Fruit fly (Drosophila melanogaster) whole organism, embryonic: ENCODE measurements around the gene Tsen34.

Experiments
- Atf3 ChIP-seq: fragments of 200-800 bp; sonication (Bioruptor generic); optimal IDR thresholded peaks from 3 replicates; lab custom pipeline; 2016; ENCODE audit warnings: missing biosample characterization, missing genetic modification characterization
- B-H2 ChIP-seq: fragments of 200-800 bp; sonication (Bioruptor generic); optimal IDR thresholded peaks from 2 replicates; lab custom pipeline; 2018; ENCODE audit warnings: missing biosample characterization, mild to moderate bottlenecking, missing genetic modification characterization
- CG11456 ChIP-seq: fragments of 200-800 bp; sonication (Bioruptor generic); IDR thresholded peaks from 3 replicates; pipeline ENCODE4 v1.3.6; 2022; ENCODE audit warnings: missing biosample characterization, missing genetic modification characterization
- CG11560 ChIP-seq: fragments of 200-800 bp; sonication (Bioruptor generic); IDR thresholded peaks from 3 replicates; pipeline ENCODE4 v1.3.6; 2022; ENCODE audit warnings: missing biosample characterization, missing genetic modification characterization
- CG1233 ChIP-seq: fragments of 200-800 bp; sonication (Bioruptor generic); optimal IDR thresholded peaks from 4 replicates; lab custom pipeline; 2018; ENCODE audit warnings: missing biosample characterization, mild to moderate bottlenecking, missing genetic modification characterization
- CG13775 ChIP-seq: fragments of 200-800 bp; sonication (Bioruptor generic); optimal IDR thresholded peaks from 3 replicates; lab custom pipeline; 2017; ENCODE audit warnings: missing biosample characterization, mild to moderate bottlenecking, missing genetic modification characterization
- CG14014 ChIP-seq: fragments of 200-800 bp; sonication (Bioruptor generic); IDR thresholded peaks from 2 replicates; pipeline ENCODE4 v1.3.6; 2022; ENCODE audit warnings: missing biosample characterization, missing genetic modification characterization
- CG15514 ChIP-seq: fragments of 200-800 bp; sonication (Bioruptor generic); optimal IDR thresholded peaks from 3 replicates; lab custom pipeline; 2017; ENCODE audit warnings: missing biosample characterization, missing genetic modification characterization, mild to moderate bottlenecking, moderate library complexity, missing genetic modification reagents
- CG1602 ChIP-seq: fragments of 200-800 bp; sonication (Bioruptor generic); optimal IDR thresholded peaks from 3 replicates; lab custom pipeline; 2016; ENCODE audit warnings: missing biosample characterization, missing genetic modification characterization
- CG1603 ChIP-seq: fragments of 200-800 bp; sonication (Bioruptor generic); optimal IDR thresholded peaks from 2 replicates; lab custom pipeline; 2019; ENCODE audit warnings: missing biosample characterization, mild to moderate bottlenecking, missing genetic modification characterization, moderate library complexity
- CG1647 ChIP-seq: fragments of 200-800 bp; sonication (Bioruptor generic); optimal IDR thresholded peaks from 3 replicates; lab custom pipeline; 2016; ENCODE audit warnings: missing biosample characterization, missing genetic modification characterization
- CG17385 ChIP-seq: fragments of 200-800 bp; sonication (Bioruptor generic); optimal IDR thresholded peaks from 3 replicates; lab custom pipeline; 2018; ENCODE audit warnings: missing biosample characterization, mild to moderate bottlenecking, missing genetic modification characterization
- CG2120 ChIP-seq: fragments of 200-800 bp; sonication (Bioruptor generic); optimal IDR thresholded peaks from 3 replicates; lab custom pipeline; 2016; ENCODE audit warnings: missing biosample characterization, missing genetic modification characterization
- CG3163 ChIP-seq: fragments of 200-800 bp; sonication (Bioruptor generic); optimal IDR thresholded peaks from 3 replicates; lab custom pipeline; 2016; ENCODE audit warnings: missing biosample characterization, missing genetic modification characterization
- CG32767 ChIP-seq: fragments of 200-800 bp; sonication (Bioruptor generic); IDR thresholded peaks from 2 replicates; pipeline ENCODE4 v1.3.6; 2022; ENCODE audit warnings: missing biosample characterization, missing genetic modification characterization
- CG34376 ChIP-seq: fragments of 200-800 bp; sonication (Bioruptor generic); optimal IDR thresholded peaks from 2 replicates; lab custom pipeline; 2018; ENCODE audit warnings: missing biosample characterization, mild to moderate bottlenecking, missing genetic modification characterization
- CG4404 ChIP-seq: fragments of 200-800 bp; sonication (Bioruptor generic); IDR thresholded peaks from 2 replicates; pipeline ENCODE4 v1.3.6; 2022; ENCODE audit warnings: missing biosample characterization, missing genetic modification characterization
- CG5180 ChIP-seq: fragments of 200-800 bp; sonication (Bioruptor generic); optimal IDR thresholded peaks from 3 replicates; lab custom pipeline; 2017; ENCODE audit warnings: missing biosample characterization, missing genetic modification characterization, mild to moderate bottlenecking, moderate library complexity, missing genetic modification reagents
- CG6654 ChIP-seq: fragments of 200-800 bp; sonication (Bioruptor generic); optimal IDR thresholded peaks from 2 replicates; lab custom pipeline; 2017; ENCODE audit warnings: missing biosample characterization, mild to moderate bottlenecking, missing genetic modification characterization
- CG6854 ChIP-seq: fragments of 200-800 bp; sonication (Bioruptor generic); optimal IDR thresholded peaks from 3 replicates; lab custom pipeline; 2017; ENCODE audit warnings: missing biosample characterization, mild to moderate bottlenecking, missing genetic modification characterization
- Dip2 ChIP-seq: fragments of 200-800 bp; sonication (Bioruptor generic); IDR thresholded peaks from 2 replicates; pipeline ENCODE4 v1.3.6; 2022; ENCODE audit warnings: missing biosample characterization, missing genetic modification characterization
- E2f2 ChIP-seq: fragments of 200-800 bp; sonication (Bioruptor generic); IDR thresholded peaks from 2 replicates; pipeline ENCODE4 v1.3.6; 2022; ENCODE audit warnings: missing biosample characterization, missing genetic modification characterization
- HmgD ChIP-seq: fragments of 200-800 bp; sonication (Bioruptor generic); optimal IDR thresholded peaks from 3 replicates; lab custom pipeline; 2016; ENCODE audit warnings: missing biosample characterization, missing genetic modification characterization
- Hr3 ChIP-seq: fragments of 200-800 bp; sonication (Bioruptor generic); optimal IDR thresholded peaks from 3 replicates; lab custom pipeline; 2016; ENCODE audit warnings: missing biosample characterization, missing genetic modification characterization
- Hr51 ChIP-seq, 2 experiments: fragments of 200-800 bp; sonication (Bioruptor generic); optimal IDR thresholded peaks; 2 replicates in 1 of 2; 3 replicates in 1 of 2; lab custom pipeline; 2016 to 2018; ENCODE audit warnings: missing biosample characterization in 2 of 2, missing genetic modification characterization in 2 of 2, mild to moderate bottlenecking in 1 of 2, moderate library complexity in 1 of 2
- Lhr ChIP-seq: fragments of 200-800 bp; sonication (Bioruptor generic); optimal IDR thresholded peaks from 3 replicates; lab custom pipeline; 2017; ENCODE audit warnings: mild to moderate bottlenecking, missing biosample characterization, missing genetic modification reagents, missing genetic modification characterization
- MESR4 ChIP-seq: fragments of 200-800 bp; sonication (Bioruptor generic); optimal IDR thresholded peaks from 2 replicates; lab custom pipeline; 2018; ENCODE audit warnings: missing biosample characterization, mild to moderate bottlenecking, missing genetic modification characterization, moderate library complexity
- MTF-1 ChIP-seq: fragments of 200-800 bp; sonication (Bioruptor generic); optimal IDR thresholded peaks from 2 replicates; lab custom pipeline; 2018; ENCODE audit warnings: missing biosample characterization, mild to moderate bottlenecking, missing genetic modification characterization, borderline replicate concordance
- Med ChIP-seq: fragments of 200-800 bp; sonication (Bioruptor generic); peaks from one replicate; lab custom pipeline; 2016; ENCODE audit warnings: missing biosample characterization, missing genetic modification characterization, mild to moderate bottlenecking, inconsistent platforms, moderate library complexity
- Nf-YA ChIP-seq: fragments of 200-800 bp; sonication (Bioruptor generic); IDR thresholded peaks from 2 replicates; pipeline ENCODE4 v1.3.6; 2022; ENCODE audit warnings: missing biosample characterization, missing genetic modification characterization
- Opbp ChIP-seq: fragments of 200-800 bp; sonication (Bioruptor generic); IDR thresholded peaks from 3 replicates; pipeline ENCODE4 v1.3.6; 2022; ENCODE audit warnings: missing biosample characterization, missing genetic modification characterization; ENCODE audit not compliant: partially characterized antibody
- Side ChIP-seq: fragments of 200-800 bp; sonication (Bioruptor generic); optimal IDR thresholded peaks from 2 replicates; lab custom pipeline; 2016; ENCODE audit warnings: missing biosample characterization, missing genetic modification characterization
- chm ChIP-seq: fragments of 200-800 bp; sonication (Bioruptor generic); IDR thresholded peaks from 2 replicates; pipeline ENCODE4 v1.3.6; 2022; ENCODE audit warnings: missing biosample characterization, missing genetic modification characterization
- disco-r ChIP-seq: fragments of 200-800 bp; sonication (Bioruptor generic); optimal IDR thresholded peaks from 2 replicates; lab custom pipeline; 2016; ENCODE audit warnings: missing biosample characterization, missing genetic modification characterization
- fu2 ChIP-seq: fragments of 200-800 bp; sonication (Bioruptor generic); optimal IDR thresholded peaks from 2 replicates; lab custom pipeline; 2016; ENCODE audit warnings: missing biosample characterization, missing genetic modification characterization
- gro ChIP-seq: fragments of 200-800 bp; sonication (Bioruptor generic); optimal IDR thresholded peaks from 2 replicates; lab custom pipeline; 2016; ENCODE audit warnings: missing biosample characterization, missing genetic modification characterization
- h ChIP-seq: fragments of >200 bp; optimal IDR thresholded peaks from 2 replicates; lab custom pipeline; 2017
- hb ChIP-seq: fragments of 200-800 bp; sonication (Bioruptor generic); IDR thresholded peaks from 3 replicates; pipeline ENCODE4 v1.3.6; 2022; ENCODE audit warnings: missing biosample characterization, missing genetic modification characterization; ENCODE audit not compliant: partially characterized antibody
- kay ChIP-seq: fragments of 200-800 bp; sonication (Bioruptor generic); optimal IDR thresholded peaks from 2 replicates; lab custom pipeline; 2016; ENCODE audit warnings: missing biosample characterization, missing genetic modification characterization
- mld ChIP-seq: fragments of 200-800 bp; sonication (Bioruptor generic); IDR thresholded peaks from 3 replicates; pipeline ENCODE4 v1.3.6; 2022; ENCODE audit warnings: missing biosample characterization, missing genetic modification characterization; ENCODE audit not compliant: partially characterized antibody
- pum ChIP-seq: fragments of 200-800 bp; sonication (Bioruptor generic); optimal IDR thresholded peaks from 2 replicates; lab custom pipeline; 2016; ENCODE audit warnings: missing biosample characterization, missing genetic modification characterization
- slbo ChIP-seq: fragments of 200-800 bp; sonication (Bioruptor generic); IDR thresholded peaks from 2 replicates; pipeline ENCODE4 v1.3.6; 2022; ENCODE audit warnings: missing biosample characterization, missing genetic modification characterization
- slp2 ChIP-seq: fragments of 200-800 bp; sonication (Bioruptor generic); optimal IDR thresholded peaks from 2 replicates; lab custom pipeline; 2016; ENCODE audit warnings: missing biosample characterization, missing genetic modification characterization
- sqz ChIP-seq: fragments of 200-800 bp; sonication (Bioruptor generic); optimal IDR thresholded peaks from 3 replicates; lab custom pipeline; 2018; ENCODE audit warnings: missing biosample characterization, mild to moderate bottlenecking, missing genetic modification characterization
- tgo ChIP-seq: fragments of 200-800 bp; sonication (Bioruptor generic); IDR thresholded peaks from 3 replicates; pipeline ENCODE4 v1.3.6; 2022; ENCODE audit warnings: missing biosample characterization, missing genetic modification characterization
- twi ChIP-seq: fragments of 200-800 bp; optimal IDR thresholded peaks from 2 replicates; lab custom pipeline; 2019; ENCODE audit warnings: missing biosample characterization, mild to moderate bottlenecking, missing genetic modification characterization, moderate library complexity
- unpg ChIP-seq: fragments of 200-800 bp; sonication (Bioruptor generic); optimal IDR thresholded peaks from 3 replicates; lab custom pipeline; 2018; ENCODE audit warnings: missing biosample characterization, mild to moderate bottlenecking, missing genetic modification characterization, moderate library complexity
- usp ChIP-seq: fragments of >200 bp; optimal IDR thresholded peaks from 2 replicates; lab custom pipeline; 2017; ENCODE audit warnings: missing biosample characterization, missing genetic modification characterization
- zfh2 ChIP-seq: fragments of 200-800 bp; sonication (Bioruptor generic); optimal IDR thresholded peaks from 2 replicates; lab custom pipeline; 2016; ENCODE audit warnings: missing biosample characterization, missing genetic modification characterization

Gene Tsen34

dm6 chr3L:14761837-14762785 is at the start of gene Tsen34, which contains the start of gene Mgat4a:
Tsen34 (minus strand) TSS chr3L:14761844.
Mgat4a (plus strand) TSS chr3L:14762028.
- peak; percentile 47 for TF ChIP-seq CG1233 (GFP tag; lab: Kevin White, UChicago)
- TF ChIP-seq slbo (GFP tag; lab: Robert Waterston, UW): peak; percentile 59
- peak; percentile 25 for TF ChIP-seq CG6854 (GFP tag; lab: Kevin White, UChicago)
- TF ChIP-seq mld (GFP tag; lab: Robert Waterston, UW): no peak
- TF ChIP-seq B-H2 (GFP tag; lab: Kevin White, UChicago): peak; percentile 84
- no peak for TF ChIP-seq CG32767
- TF ChIP-seq slp2: no peak
- 0 out of 3 replicates have a peak, but pooled peaks have one; percentile 22 for TF ChIP-seq tgo (GFP tag; lab: Robert Waterston, UW)
- peak; percentile 78; the same call in 2 of the 3 replicates for TF ChIP-seq CG11456 (GFP tag; lab: Robert Waterston, UW)
- peak; percentile 1 for TF ChIP-seq CG3163
- peak; percentile 74; the same call in 2 of the 3 replicates for TF ChIP-seq Opbp
- TF ChIP-seq CG1647 (GFP tag; lab: Kevin White, UChicago): peak; percentile 57
- TF ChIP-seq CG11560 (tag; lab: Robert Waterston, UW): no peak
- peak; percentile 67 for TF ChIP-seq CG34376
- TF ChIP-seq CG13775 (GFP tag; lab: Kevin White, UChicago): no peak
- peak; percentile 84 for TF ChIP-seq MESR4 (GFP tag; lab: Kevin White, UChicago)
- peak; percentile 37; the same call in 1 of the 2 replicates for TF ChIP-seq E2f2
- TF ChIP-seq gro (GFP tag; lab: Kevin White, UChicago): peak; percentile 77
- no peak for TF ChIP-seq hb
- TF ChIP-seq twi (tag; lab: Kevin White, UChicago): no peak
- TF ChIP-seq sqz: no peak
- no peak for TF ChIP-seq Atf3
- no peak for TF ChIP-seq HmgD (GFP tag; lab: Kevin White, UChicago)
- TF ChIP-seq Nf-YA: 0 out of 2 replicates have a peak, but pooled peaks have one; percentile 38
- peak; percentile 35 for TF ChIP-seq CG17385 (GFP tag; lab: Kevin White, UChicago)
- TF ChIP-seq Hr51 (GFP tag; optimal IDR thresholded peaks at IDR 0.05; lab: Kevin White, UChicago): peak in 1 of 2 experiments; percentile 47
- TF ChIP-seq CG14014 (GFP tag; lab: Robert Waterston, UW): peak; percentile 79
- TF ChIP-seq Dip2 (GFP tag; lab: Robert Waterston, UW): no peak
- no peak for TF ChIP-seq unpg (GFP tag; lab: Kevin White, UChicago)
- TF ChIP-seq Hr3 (GFP tag; lab: Kevin White, UChicago): no peak
- TF ChIP-seq CG5180 (GFP tag; lab: Kevin White, UChicago): no peak
- peak; percentile 14; the same call in 1 of the 2 replicates for TF ChIP-seq chm
- TF ChIP-seq Side (GFP tag; lab: Kevin White, UChicago): peak; percentile 41
- TF ChIP-seq h (lab: Kevin White, UChicago): no peak
- peak; percentile 25 for TF ChIP-seq zfh2 (GFP tag; lab: Kevin White, UChicago)
- no peak for TF ChIP-seq fu2 (GFP tag; lab: Kevin White, UChicago)
- no peak for TF ChIP-seq Lhr (GFP tag; lab: Kevin White, UChicago)
- peak; percentile 5 for TF ChIP-seq disco-r (GFP tag; lab: Kevin White, UChicago)
- TF ChIP-seq CG15514 (GFP tag; lab: Kevin White, UChicago): peak; percentile 46
- TF ChIP-seq Med (GFP tag; lab: Kevin White, UChicago): peak; percentile 96
- peak; percentile 2 for TF ChIP-seq pum (GFP tag; lab: Kevin White, UChicago)
- no peak for TF ChIP-seq CG1602 (GFP tag; lab: Kevin White, UChicago)
- no peak for TF ChIP-seq CG4404 (GFP tag; lab: Robert Waterston, UW)
- no peak for TF ChIP-seq CG6654 (GFP tag; lab: Kevin White, UChicago)
- TF ChIP-seq CG1603 (tag; lab: Kevin White, UChicago): no peak
- no peak for TF ChIP-seq usp (GFP tag; lab: Kevin White, UChicago)
- TF ChIP-seq CG2120: peak; percentile 71
- TF ChIP-seq kay (GFP tag; lab: Kevin White, UChicago): no peak
- peak; percentile 50 for TF ChIP-seq MTF-1 (GFP tag; lab: Kevin White, UChicago)
